Worm (Caenorhabditis elegans) whole organism, young adult: ENCODE data around the gene F54E12.2.

Experiments
- B0019.2 ChIP-seq: fragments of 200-800 bp; sonication (Bioruptor generic); conservative IDR thresholded peaks from 2 replicates; pipeline ENCODE4 v1.3.6; 2022; ENCODE audit warnings: missing genetic modification reagents, missing genetic modification characterization, missing compliant biosample characterization
- D2030.7 ChIP-seq: fragments of 200-800 bp; sonication (Bioruptor generic); IDR thresholded peaks from 2 replicates; pipeline ENCODE4 v1.3.6; 2022; ENCODE audit warnings: missing genetic modification reagents, missing genetic modification characterization, missing compliant biosample characterization
- F23B12.7 ChIP-seq: sonication (generic microtip); optimal IDR thresholded peaks from 2 replicates; lab custom pipeline; 2017; ENCODE audit warnings: missing genetic modification characterization, mild to moderate bottlenecking, missing compliant biosample characterization, antibody characterized with exemption, moderate library complexity; ENCODE audit not compliant: insufficient read depth
- F33H1.4 ChIP-seq: fragments of 200-800 bp; sonication (Bioruptor generic); IDR thresholded peaks from 2 replicates; pipeline ENCODE4 v1.3.6; 2022; ENCODE audit warnings: missing genetic modification reagents, missing genetic modification characterization, missing compliant biosample characterization
- F37B4.10 ChIP-seq: fragments of 200-800 bp; sonication (Bioruptor generic); IDR thresholded peaks from 2 replicates; pipeline ENCODE4 v1.3.6; 2022; ENCODE audit warnings: missing genetic modification characterization, missing compliant biosample characterization
- F39B2.1 ChIP-seq: fragments of 200-800 bp; sonication (Bioruptor generic); IDR thresholded peaks from 2 replicates; pipeline ENCODE4 v1.3.6; 2022; ENCODE audit warnings: missing genetic modification reagents, missing genetic modification characterization, missing compliant biosample characterization
- F52B5.7 ChIP-seq: sonication (generic microtip); optimal IDR thresholded peaks from 2 replicates; lab custom pipeline; 2016; ENCODE audit warnings: mild to moderate bottlenecking, missing genetic modification characterization, missing compliant biosample characterization
- T07F8.4 ChIP-seq: sonication (generic microtip); optimal IDR thresholded peaks from 2 replicates; lab custom pipeline; 2016; ENCODE audit warnings: mild to moderate bottlenecking, missing genetic modification characterization, moderate library complexity, missing compliant biosample characterization
- ZK185.1 ChIP-seq: sonication (generic microtip); optimal IDR thresholded peaks from 2 replicates; lab custom pipeline; 2016; ENCODE audit warnings: mild to moderate bottlenecking, missing genetic modification characterization, missing compliant biosample characterization; ENCODE audit not compliant: poor library complexity, severe bottlenecking
- attf-5 ChIP-seq: fragments of 200-800 bp; sonication (Bioruptor generic); optimal IDR thresholded peaks from 2 replicates; lab custom pipeline; 2018; ENCODE audit warnings: mild to moderate bottlenecking, missing genetic modification characterization, missing compliant biosample characterization
- attf-6 ChIP-seq: fragments of 200-800 bp; sonication (Bioruptor generic); IDR thresholded peaks from 2 replicates; pipeline ENCODE4 v1.3.6; 2022; ENCODE audit warnings: missing genetic modification reagents, missing genetic modification characterization, missing compliant biosample characterization
- bed-1 ChIP-seq: fragments of 200-800 bp; sonication (Bioruptor generic); IDR thresholded peaks from 2 replicates; pipeline ENCODE4 v1.3.6; 2022; ENCODE audit warnings: missing genetic modification reagents, missing genetic modification characterization, missing compliant biosample characterization
- bed-2 ChIP-seq: fragments of 200-800 bp; sonication (Bioruptor generic); IDR thresholded peaks from 2 replicates; pipeline ENCODE4 v1.3.6; 2022; ENCODE audit warnings: missing genetic modification reagents, missing genetic modification characterization, missing compliant biosample characterization
- ceh-100 ChIP-seq: fragments of 200-800 bp; sonication (Bioruptor generic); IDR thresholded peaks from 2 replicates; pipeline ENCODE4 v1.3.6; 2022; ENCODE audit warnings: missing genetic modification reagents, missing genetic modification characterization, missing compliant biosample characterization
- dox-1 ChIP-seq: fragments of 200-800 bp; sonication (Bioruptor generic); IDR thresholded peaks from 2 replicates; pipeline ENCODE4 v1.3.6; 2022; ENCODE audit warnings: missing genetic modification reagents, missing genetic modification characterization, missing compliant biosample characterization
- dpff-1 ChIP-seq: sonication (generic microtip); optimal IDR thresholded peaks from 2 replicates; lab custom pipeline; 2017; ENCODE audit warnings: mild to moderate bottlenecking, missing genetic modification characterization, missing compliant biosample characterization
- egl-18 ChIP-seq: fragments of 200-800 bp; sonication (Bioruptor generic); IDR thresholded peaks from 2 replicates; pipeline ENCODE4 v1.3.6; 2022; ENCODE audit warnings: missing genetic modification reagents, missing genetic modification characterization, missing compliant biosample characterization
- ekl-4 ChIP-seq: fragments of 200-800 bp; sonication (Bioruptor generic); IDR thresholded peaks from 2 replicates; pipeline ENCODE4 v1.3.6; 2022; ENCODE audit warnings: missing genetic modification reagents, missing genetic modification characterization, missing compliant biosample characterization
- gei-17 ChIP-seq: fragments of 200-800 bp; sonication (Bioruptor generic); optimal IDR thresholded peaks from 2 replicates; lab custom pipeline; 2018; ENCODE audit warnings: mild to moderate bottlenecking, missing genetic modification characterization, missing compliant biosample characterization
- hlh-12 ChIP-seq: sonication (generic microtip); optimal IDR thresholded peaks from 2 replicates; lab custom pipeline; 2016; ENCODE audit warnings: missing genetic modification characterization, missing compliant biosample characterization
- hrde-1 ChIP-seq: sonication (generic microtip); optimal IDR thresholded peaks from 2 replicates; lab custom pipeline; 2016; ENCODE audit warnings: missing genetic modification characterization, mild to moderate bottlenecking, missing compliant biosample characterization, moderate library complexity, missing genotype, missing genetic modification reagents, borderline replicate concordance
- hsf-1 ChIP-seq: fragments of 200-800 bp; sonication (Bioruptor generic); IDR thresholded peaks from 2 replicates; pipeline ENCODE4 v1.3.6; 2022; ENCODE audit warnings: missing genetic modification reagents, missing genetic modification characterization, missing compliant biosample characterization
- lag-1 ChIP-seq: fragments of 200-800 bp; sonication (Bioruptor generic); IDR thresholded peaks from 2 replicates; pipeline ENCODE4 v1.3.6; 2022; ENCODE audit warnings: missing genetic modification reagents, missing genetic modification characterization, missing compliant biosample characterization
- let-607 ChIP-seq, 2 experiments: fragments of 200-800 bp in 1 of 2; sonication (Bioruptor generic) in 1 of 2; sonication (generic microtip) in 1 of 2; optimal IDR thresholded peaks; 2 replicates each; lab custom pipeline; 2016 to 2018; ENCODE audit warnings: mild to moderate bottlenecking in 2 of 2, missing compliant biosample characterization in 2 of 2, missing genetic modification characterization in 2 of 2, moderate library complexity in 2 of 2, missing genotype in 1 of 2
- lin-26 ChIP-seq: fragments of 200-800 bp; sonication (Bioruptor generic); IDR thresholded peaks from 2 replicates; pipeline ENCODE4 v1.3.6; 2022; ENCODE audit warnings: missing genetic modification reagents, missing genetic modification characterization, missing compliant biosample characterization
- lir-1 ChIP-seq: fragments of 200-800 bp; sonication (Bioruptor generic); conservative IDR thresholded peaks from 2 replicates; pipeline ENCODE4 v1.3.6; 2022; ENCODE audit warnings: missing genetic modification reagents, missing genetic modification characterization, missing compliant biosample characterization
- madf-3 ChIP-seq: fragments of 200-800 bp; sonication (Bioruptor generic); IDR thresholded peaks from 2 replicates; pipeline ENCODE4 v1.3.6; 2022; ENCODE audit warnings: missing genetic modification reagents, missing genetic modification characterization, missing compliant biosample characterization
- madf-6 ChIP-seq: fragments of 200-800 bp; sonication (Bioruptor generic); IDR thresholded peaks from 2 replicates; pipeline ENCODE4 v1.3.6; 2022; ENCODE audit warnings: missing genetic modification reagents, missing genetic modification characterization, missing compliant biosample characterization
- mes-4 ChIP-seq: sonication (generic microtip); optimal IDR thresholded peaks from 2 replicates; lab custom pipeline; 2016; ENCODE audit warnings: missing genotype, missing genetic modification characterization, missing compliant biosample characterization
- mxl-1 ChIP-seq: sonication (generic microtip); optimal IDR thresholded peaks from 2 replicates; lab custom pipeline; 2016; ENCODE audit warnings: missing genetic modification characterization, missing compliant biosample characterization
- nhr-80 ChIP-seq: sonication (generic microtip); optimal IDR thresholded peaks from 2 replicates; lab custom pipeline; 2016; ENCODE audit warnings: missing genetic modification characterization, missing compliant biosample characterization
- pbrm-1 ChIP-seq: fragments of 200-800 bp; sonication (Bioruptor generic); IDR thresholded peaks from 2 replicates; pipeline ENCODE4 v1.3.6; 2022; ENCODE audit warnings: missing genetic modification reagents, missing genetic modification characterization, missing compliant biosample characterization
- rcor-1 ChIP-seq: fragments of 200-800 bp; sonication (Bioruptor generic); IDR thresholded peaks from 2 replicates; pipeline ENCODE4 v1.3.6; 2022; ENCODE audit warnings: missing genetic modification reagents, missing genetic modification characterization, missing compliant biosample characterization
- repo-1 ChIP-seq: sonication (generic microtip); optimal IDR thresholded peaks from 2 replicates; lab custom pipeline; 2017; ENCODE audit warnings: mild to moderate bottlenecking, missing genetic modification characterization, missing compliant biosample characterization
- rpc-1 ChIP-seq, 2 experiments: fragments of 150-350 bp in 1 of 2; sonication (generic microtip) in 1 of 2; optimal IDR thresholded peaks; 2 replicates each; lab custom pipeline; 2014 to 2018; ENCODE audit warnings: missing biosample characterization in 1 of 2, missing genetic modification characterization in 1 of 2, missing genetic modification reagents in 1 of 2, missing genotype in 1 of 2
- sea-2 ChIP-seq: fragments of 200-800 bp; sonication (Bioruptor generic); IDR thresholded peaks from 2 replicates; pipeline ENCODE4 v1.3.6; 2022; ENCODE audit warnings: missing genetic modification characterization, missing compliant biosample characterization
- snpc-4 ChIP-seq, 5 experiments: fragments of 150-350 bp in 1 of 5; sonication (generic microtip) in 4 of 5; optimal IDR thresholded peaks; 2 replicates each; lab custom pipeline; 2014 to 2018; ENCODE audit warnings: missing genetic modification characterization in 5 of 5, missing biosample characterization in 3 of 5, antibody characterized with exemption in 2 of 5, mild to moderate bottlenecking in 2 of 5, missing compliant biosample characterization in 2 of 5, missing genotype in 2 of 5, moderate library complexity in 2 of 5, missing genetic modification reagents in 1 of 5
- tbx-9 ChIP-seq: sonication (generic microtip); optimal IDR thresholded peaks from 2 replicates; lab custom pipeline; 2016; ENCODE audit warnings: borderline replicate concordance, missing genetic modification characterization, inconsistent platforms, missing compliant biosample characterization
- tlf-1 ChIP-seq: fragments of 200-800 bp; sonication (Bioruptor generic); optimal IDR thresholded peaks from 2 replicates; lab custom pipeline; 2018; ENCODE audit warnings: mild to moderate bottlenecking, missing genetic modification characterization, missing compliant biosample characterization
- xnd-1 ChIP-seq: sonication (generic microtip); optimal IDR thresholded peaks from 2 replicates; lab custom pipeline; 2016; ENCODE audit warnings: missing genotype, missing genetic modification reagents, missing genetic modification characterization, missing compliant biosample characterization
- zim-3 ChIP-seq: sonication (generic microtip); optimal IDR thresholded peaks from 2 replicates; lab custom pipeline; 2017; ENCODE audit warnings: mild to moderate bottlenecking, missing genetic modification characterization, moderate library complexity, missing compliant biosample characterization
- ztf-18 ChIP-seq: sonication (generic microtip); optimal IDR thresholded peaks from 2 replicates; lab custom pipeline; 2016; ENCODE audit warnings: missing genotype, mild to moderate bottlenecking, missing genetic modification characterization, missing compliant biosample characterization
- ztf-3 ChIP-seq: fragments of 200-800 bp; sonication (Bioruptor generic); optimal IDR thresholded peaks from 2 replicates; lab custom pipeline; 2018; ENCODE audit warnings: mild to moderate bottlenecking, missing genetic modification characterization, missing compliant biosample characterization

The F54E12.2 gene

DNA sequence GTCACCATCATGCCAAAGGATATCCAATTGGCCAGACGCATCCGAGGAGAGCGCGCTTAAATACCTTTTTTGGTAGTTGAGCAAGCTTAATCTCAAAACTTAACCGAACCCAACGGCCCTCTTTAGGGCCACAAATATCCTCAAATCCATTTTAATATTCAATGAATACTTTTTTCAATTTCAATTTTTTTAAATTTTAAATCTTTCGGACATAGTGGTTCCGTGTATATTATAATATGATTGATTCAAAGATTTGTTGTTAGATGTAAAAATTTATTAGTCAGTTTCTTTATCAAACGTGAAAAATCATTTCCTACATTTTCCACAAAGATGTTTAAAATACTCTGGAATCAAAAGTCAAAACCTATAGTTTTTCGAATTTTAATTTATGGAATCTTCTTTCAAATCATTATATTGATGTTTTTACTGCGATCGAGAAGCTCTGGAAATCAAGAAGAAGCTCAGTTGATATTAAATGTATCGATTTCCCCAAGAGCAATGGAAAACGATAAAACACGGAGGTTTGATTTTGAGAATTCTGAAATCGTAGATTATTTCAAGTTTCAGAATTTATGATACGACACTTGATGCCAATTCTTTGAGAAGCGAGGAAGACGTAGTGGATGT is 9.9 kb downstream of the F54E12.2 start, which contains the start of gene B0035.21 (continued):
- TF ChIP-seq ekl-4 (GFP tag; lab: Robert Waterston, UW) (peak; percentile 38; the same call in 1 of the 2 replicates), xnd-1 (no peak), ceh-100 (no peak), attf-5 (GFP tag; lab: Kevin White, UChicago) (no peak), bed-1 (GFP tag; lab: Robert Waterston, UW) (no peak), sea-2 (GFP tag; lab: Robert Waterston, UW) (no peak), F23B12.7 (tag; lab: Kevin White, UChicago) (no peak), zim-3 (tag; lab: Kevin White, UChicago) (no peak), ZK185.1 (tag; lab: Kevin White, UChicago) (no peak), repo-1 (tag; lab: Kevin White, UChicago) (no peak), let-607 (tag; optimal IDR thresholded peaks at IDR 0.05; lab: Kevin White, UChicago) (no peak), madf-3 (0 out of 2 replicates have a peak, but pooled peaks have one; percentile 50), gei-17 (GFP tag; lab: Kevin White, UChicago) (no peak), T07F8.4 (no peak), dpff-1 (tag; lab: Kevin White, UChicago) (no peak), tbx-9 (tag; lab: Kevin White, UChicago) (no peak), dox-1 (GFP tag; lab: Robert Waterston, UW) (peak; percentile 75), hlh-12 (tag; lab: Kevin White, UChicago) (no peak), pbrm-1 (GFP tag; lab: Robert Waterston, UW) (no peak), F52B5.7 (no peak), F37B4.10 (no peak), D2030.7 (GFP tag; lab: Robert Waterston, UW) (peak; percentile 53), bed-2 (GFP tag; lab: Robert Waterston, UW) (no peak), tlf-1 (GFP tag; lab: Kevin White, UChicago) (no peak), nhr-80 (tag; lab: Kevin White, UChicago) (no peak), B0019.2 (GFP tag; lab: Robert Waterston, UW) (0 out of 2 replicates have a peak, but pooled peaks have one; percentile 15), mes-4 (tag; lab: Kevin White, UChicago) (no peak), egl-18 (no peak), rpc-1 (optimal IDR thresholded peaks at IDR 0.05; lab: Kevin White, UChicago) (no peak), rpc-1 (tag; optimal IDR thresholded peaks at IDR 0.05; lab: Kevin White, UChicago) (no peak), ztf-3 (GFP tag; lab: Kevin White, UChicago) (no peak), lag-1 (GFP tag; lab: Robert Waterston, UW) (no peak)

DNA sequence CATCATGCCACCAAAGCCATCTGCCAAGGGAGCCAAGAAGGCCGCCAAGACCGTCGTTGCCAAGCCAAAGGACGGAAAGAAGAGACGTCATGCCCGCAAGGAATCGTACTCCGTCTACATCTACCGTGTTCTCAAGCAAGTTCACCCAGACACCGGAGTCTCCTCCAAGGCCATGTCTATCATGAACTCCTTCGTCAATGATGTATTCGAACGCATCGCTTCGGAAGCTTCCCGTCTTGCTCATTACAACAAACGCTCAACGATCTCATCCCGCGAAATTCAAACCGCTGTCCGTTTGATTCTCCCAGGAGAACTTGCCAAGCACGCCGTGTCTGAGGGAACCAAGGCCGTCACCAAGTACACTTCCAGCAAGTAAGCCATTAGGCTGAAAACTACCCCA is 12.2 kb downstream of the F54E12.2 start, which contains the start of gene his-48:
his-48 (plus strand) TSS at position 5 of the 400 bp plus-strand sequence.
- TF ChIP-seq madf-3: 0 out of 2 replicates have a peak, but pooled peaks have one; percentile 59
- 0 out of 2 replicates have a peak, but pooled peaks have one; percentile 24 for TF ChIP-seq madf-6 (GFP tag; lab: Robert Waterston, UW)
- peak; percentile 79 for TF ChIP-seq lin-26 (GFP tag; lab: Robert Waterston, UW)
- TF ChIP-seq hsf-1 (GFP tag; lab: Robert Waterston, UW): peak; percentile 38; the same call in 1 of the 2 replicates
- peak; percentile 57; the same call in 1 of the 2 replicates for TF ChIP-seq attf-6 (GFP tag; lab: Robert Waterston, UW)

DNA sequence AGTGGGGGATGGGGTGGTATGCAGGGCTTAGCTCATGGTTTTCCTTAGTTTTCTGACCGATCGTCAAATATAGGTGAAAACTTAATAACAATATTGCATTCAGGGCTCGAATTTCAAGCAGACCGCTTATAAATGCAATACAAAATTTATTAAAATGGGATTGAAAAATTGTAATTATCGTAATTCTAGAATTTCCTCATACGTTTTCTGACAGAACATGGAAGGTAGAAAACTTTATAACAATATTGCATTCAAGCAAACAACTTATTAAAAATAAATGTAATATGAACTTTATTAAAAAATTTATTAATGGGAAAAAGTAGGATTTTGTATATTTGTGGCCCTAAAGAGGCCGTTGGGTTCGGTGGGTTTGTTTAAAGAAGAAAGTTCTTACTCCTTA is 13.3 kb downstream of the F54E12.2 start:
- peak; percentile 37; the same call in 1 of the 2 replicates for TF ChIP-seq F33H1.4
- no peak for TF ChIP-seq sea-2 (GFP tag; lab: Robert Waterston, UW)
- peak; percentile 82 for TF ChIP-seq hrde-1 (tag; lab: Kevin White, UChicago)
- TF ChIP-seq madf-6 (GFP tag; lab: Robert Waterston, UW): peak; percentile 64
- peak; percentile 71; the same call in 1 of the 2 replicates for TF ChIP-seq attf-6 (GFP tag; lab: Robert Waterston, UW)
- TF ChIP-seq D2030.7 (GFP tag; lab: Robert Waterston, UW): peak; percentile 38
- peak; percentile 61; the same call in 1 of the 2 replicates for TF ChIP-seq hsf-1 (GFP tag; lab: Robert Waterston, UW)
- TF ChIP-seq snpc-4 (GFP tag; optimal IDR thresholded peaks at IDR 0.05; lab: Kevin White, UChicago): no peak
- TF ChIP-seq snpc-4 (tag; optimal IDR thresholded peaks at IDR 0.05; lab: Kevin White, UChicago): peak in 1 of 4 experiments; percentile 25
- peak; percentile 68 for TF ChIP-seq rcor-1 (GFP tag; lab: Robert Waterston, UW)
- 0 out of 2 replicates have a peak, but pooled peaks have one; percentile 17 for TF ChIP-seq F39B2.1 (GFP tag; lab: Robert Waterston, UW)
- TF ChIP-seq ztf-18 (tag; lab: Kevin White, UChicago): no peak
- no peak for TF ChIP-seq mxl-1
- TF ChIP-seq ceh-100: 0 out of 2 replicates have a peak, but pooled peaks have one; percentile 27
- TF ChIP-seq mes-4 (tag; lab: Kevin White, UChicago): peak; percentile 26
- TF ChIP-seq lir-1 (GFP tag; lab: Robert Waterston, UW): no peak
